3 worm cellular contexts compared by ENCODE assay signal in genomic region chrX:3970786-3971185, ce11.
TF ChIP-seq lines count a peak whose summit lies in the region.

No protein-coding gene starts in this region.

TF ChIP-seq in whole organism, late embryonic, 69 proteins besides CTCF, POLR2A, EP300 and RAD21:
- peak; percentile 1 for TF ChIP-seq ref-2 (tag; optimal IDR thresholded peaks at IDR 0.05; lab: Kevin White, UChicago)
- TF ChIP-seq hlh-13 (GFP tag; optimal IDR thresholded peaks at IDR 0.05; lab: Kevin White, UChicago) = no peak
- no peak for TF ChIP-seq tbx-2 (tag; optimal IDR thresholded peaks at IDR 0.05; lab: Kevin White, UChicago)

TF ChIP-seq in whole organism, mixed stage, embryonic, 35 proteins besides CTCF, POLR2A, EP300 and RAD21:
- TF ChIP-seq nhr-2 (tag; optimal IDR thresholded peaks at IDR 0.05; lab: Kevin White, UChicago) (peak; percentile 83), ceh-39 (tag; optimal IDR thresholded peaks at IDR 0.05; lab: Kevin White, UChicago) (no peak), hlh-1 (tag; optimal IDR thresholded peaks at IDR 0.05; lab: Kevin White, UChicago) (no peak), mab-5 (tag; optimal IDR thresholded peaks at IDR 0.05; lab: Kevin White, UChicago) (no peak), zip-8 (tag; optimal IDR thresholded peaks at IDR 0.05; lab: Kevin White, UChicago) (peak; percentile 98), nhr-12 (tag; optimal IDR thresholded peaks at IDR 0.05; lab: Kevin White, UChicago) (no peak)

TF ChIP-seq in whole organism, young adult, 124 proteins besides CTCF, POLR2A, EP300 and RAD21:
- TF ChIP-seq Y53G8AR.9 (GFP tag; conservative IDR thresholded peaks at IDR 0.05; lab: Robert Waterston, UW) (0 out of 2 replicates have a peak, but pooled peaks have one; percentile 29), zim-3 (tag; optimal IDR thresholded peaks at IDR 0.05; lab: Kevin White, UChicago) (peak; percentile 20), lsl-1 (GFP tag; optimal IDR thresholded peaks at IDR 0.05; lab: Kevin White, UChicago) (no peak), egl-18 (GFP tag; IDR thresholded peaks at IDR 0.05; lab: Robert Waterston, UW) (no peak)
